Worm (Caenorhabditis elegans): Measurements from ENCODE around the gene Y37A1B.7.

ce11 chrIV:14083505-14083904 is 39.9 kb upstream of the Y37A1B.7 start, which contains the start of gene F52B11.2:
- no peak for TF ChIP-seq lin-39 (tag; optimal IDR thresholded peaks at IDR 0.05)
- TF ChIP-seq ceh-82 (tag; optimal IDR thresholded peaks at IDR 0.05) = no peak
- TF ChIP-seq lsy-2 (tag; optimal IDR thresholded peaks at IDR 0.05) = no peak

Data from whole organism, L2 larva.